Fruit fly (Drosophila melanogaster): Measurements from ENCODE around the gene caz.

dm6 chrX:16244731-16245130, 43.9 kb upstream of the caz start:
- TF ChIP-seq toe (GFP tag; optimal IDR thresholded peaks at IDR 0.05) (no peak), tj (GFP tag; optimal IDR thresholded peaks at IDR 0.05) (no peak), CG14711 (tag; optimal IDR thresholded peaks at IDR 0.05) (no peak), kay (GFP tag; ENCODE audit: borderline replicate concordance) (no peak), CG7045 (GFP tag; optimal IDR thresholded peaks at IDR 0.05) (no peak), ovo (GFP tag; optimal IDR thresholded peaks at IDR 0.05) (no peak), cnc (optimal IDR thresholded peaks at IDR 0.05) (no peak), Mnt (GFP tag; optimal IDR thresholded peaks at IDR 0.05) (no peak), pad (GFP tag; optimal IDR thresholded peaks at IDR 0.05) (no peak), CG1620 (GFP tag; optimal IDR thresholded peaks at IDR 0.05) (no peak), Hr96 (GFP tag; optimal IDR thresholded peaks at IDR 0.05) (no peak), CG11617 (GFP tag; optimal IDR thresholded peaks at IDR 0.05) (no peak)
